Worm (Caenorhabditis elegans): ENCODE measurements around the gene gcy-19.

DNA sequence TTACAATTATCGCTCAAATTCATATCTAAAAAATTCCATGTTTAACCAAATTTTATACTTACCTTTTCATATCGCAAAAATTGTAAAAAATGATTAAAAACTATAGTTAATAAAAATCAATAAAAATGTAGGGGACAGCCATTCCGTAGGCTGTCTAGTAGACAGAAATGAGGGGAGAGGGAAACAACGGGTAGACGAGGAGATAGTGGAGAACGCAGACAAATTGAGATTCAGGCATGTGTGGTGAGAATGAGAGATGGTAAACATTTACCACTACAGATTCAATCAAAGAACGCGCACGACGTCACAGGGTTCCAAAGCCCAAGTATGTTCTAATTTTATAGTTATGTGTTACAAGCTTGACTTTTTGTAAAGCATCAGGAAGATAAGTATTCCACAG is 44.4 kb upstream of the gcy-19 start:
- TF ChIP-seq unc-55 (GFP tag; optimal IDR thresholded peaks at IDR 0.05): peak; percentile 21
- TF ChIP-seq npax-4 (tag; optimal IDR thresholded peaks at IDR 0.05): no peak
- TF ChIP-seq dmd-4 (tag; optimal IDR thresholded peaks at IDR 0.05; ENCODE audit: borderline replicate concordance): no peak
- no peak for TF ChIP-seq ceh-24 (tag; optimal IDR thresholded peaks at IDR 0.05)
- TF ChIP-seq tbx-7 (tag; optimal IDR thresholded peaks at IDR 0.05): no peak

Measured in whole organism, late embryonic.